Worm (Caenorhabditis elegans): ENCODE data around the gene str-264.

The str-264 gene

ce11 chrV:15465032-15465727 is 27.2 kb downstream of the str-264 start, which contains the start of gene pqn-71 (continued):
- peak; percentile 6 for TF ChIP-seq pha-4 (tag; optimal IDR thresholded peaks at IDR 0.05)
- TF ChIP-seq ztf-6 (GFP tag; IDR thresholded peaks at IDR 0.05) = peak; percentile 88
- TF ChIP-seq ztf-18 (tag; optimal IDR thresholded peaks at IDR 0.05) = peak; percentile 86
- TF ChIP-seq tbx-9 (tag; optimal IDR thresholded peaks at IDR 0.05; ENCODE audit: borderline replicate concordance) = peak; percentile 79
- peak; percentile 98 for TF ChIP-seq lin-26 (GFP tag; IDR thresholded peaks at IDR 0.05)
- peak; percentile 92 for TF ChIP-seq B0035.1 (tag; optimal IDR thresholded peaks at IDR 0.05)
- TF ChIP-seq ztf-28 (GFP tag; IDR thresholded peaks at IDR 0.05) = peak; percentile 80
- TF ChIP-seq F57A8.1 (GFP tag; optimal IDR thresholded peaks at IDR 0.05) = peak; percentile 47
- TF ChIP-seq attf-5 (GFP tag; optimal IDR thresholded peaks at IDR 0.05) = peak; percentile 86
- TF ChIP-seq dpl-1 (GFP tag; optimal IDR thresholded peaks at IDR 0.05) = peak; percentile 56
- peak; percentile 95 for TF ChIP-seq F23B12.7 (tag; optimal IDR thresholded peaks at IDR 0.05; ENCODE audit: insufficient read depth)
- peak; percentile 97 for TF ChIP-seq lin-40 (tag; optimal IDR thresholded peaks at IDR 0.05)
- TF ChIP-seq attf-6 (GFP tag; IDR thresholded peaks at IDR 0.05) = peak; percentile 90
- peak; percentile 41; the same call in 1 of the 2 replicates for TF ChIP-seq B0019.2 (GFP tag; conservative IDR thresholded peaks at IDR 0.05)
- TF ChIP-seq egl-44 (GFP tag; IDR thresholded peaks at IDR 0.05) = peak; percentile 95
- TF ChIP-seq sea-2 (GFP tag; IDR thresholded peaks at IDR 0.05) = peak; percentile 71; the same call in 1 of the 2 replicates

ce11 chrV:15464402-15464801 is 28.0 kb downstream of the str-264 start, which contains the start of gene rocf-1:
TSS of gene rocf-1 (minus strand) at chrV:15464502.
- no peak for TF ChIP-seq mxl-1 (tag; optimal IDR thresholded peaks at IDR 0.05)
- TF ChIP-seq bed-2 (GFP tag; IDR thresholded peaks at IDR 0.05) = no peak
- TF ChIP-seq ceh-27 (GFP tag; optimal IDR thresholded peaks at IDR 0.05) = no peak
- no peak for TF ChIP-seq ccch-3 (GFP tag; optimal IDR thresholded peaks at IDR 0.05)
- no peak for TF ChIP-seq zim-3 (tag; optimal IDR thresholded peaks at IDR 0.05)
- TF ChIP-seq Y67H2A.10 (GFP tag; conservative IDR thresholded peaks at IDR 0.05) = no peak
- no peak for TF ChIP-seq madf-10 (tag; optimal IDR thresholded peaks at IDR 0.05)
- no peak for TF ChIP-seq rcor-1 (GFP tag; IDR thresholded peaks at IDR 0.05)
- no peak for TF ChIP-seq sdz-38 (tag; optimal IDR thresholded peaks at IDR 0.05)
- no peak for TF ChIP-seq T26A5.8 (tag; optimal IDR thresholded peaks at IDR 0.05)
- TF ChIP-seq F49E8.2 (tag; optimal IDR thresholded peaks at IDR 0.05; ENCODE audit: insufficient read depth) = no peak
- TF ChIP-seq ztf-28 (GFP tag; IDR thresholded peaks at IDR 0.05) = no peak

DNA sequence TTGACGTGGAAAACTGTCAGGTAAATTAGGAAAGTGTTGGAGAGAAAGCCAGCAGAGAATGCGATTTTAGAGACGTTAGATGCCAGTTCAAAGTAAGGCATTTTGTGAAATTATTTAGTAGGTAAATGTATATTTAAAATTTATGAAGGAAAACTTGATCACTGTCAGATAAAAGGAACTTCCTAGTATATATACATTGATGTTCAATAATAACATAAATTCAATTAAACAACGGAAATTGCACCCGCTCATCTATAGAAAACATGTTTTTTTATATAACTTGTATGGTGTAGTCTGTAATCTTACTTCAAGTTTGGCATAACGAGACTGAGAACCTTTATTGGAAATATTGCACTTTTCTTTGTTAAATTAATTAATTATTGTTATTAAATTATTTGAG is 33.3 kb downstream of the str-264 start, which contains the start of gene str-71:
Gene str-71, minus strand, starts transcription at position 101 of the 400 bp plus-strand sequence.
- TF ChIP-seq T07F8.4 (tag; optimal IDR thresholded peaks at IDR 0.05) = no peak
- TF ChIP-seq xnd-1 (tag; optimal IDR thresholded peaks at IDR 0.05) = no peak
- no peak for TF ChIP-seq rpc-1 (optimal IDR thresholded peaks at IDR 0.05)
- no peak for TF ChIP-seq rpc-1 (tag; optimal IDR thresholded peaks at IDR 0.05)
- TF ChIP-seq ztf-28 (GFP tag; IDR thresholded peaks at IDR 0.05) = no peak
- no peak for TF ChIP-seq nhr-120 (GFP tag; IDR thresholded peaks at IDR 0.05)
- TF ChIP-seq K11D2.4 (GFP tag; IDR thresholded peaks at IDR 0.05) = no peak
- no peak for TF ChIP-seq unc-130 (GFP tag; optimal IDR thresholded peaks at IDR 0.05)
- TF ChIP-seq D2030.7 (GFP tag; IDR thresholded peaks at IDR 0.05) = no peak

- no peak for TF ChIP-seq nfya-1 (tag; optimal IDR thresholded peaks at IDR 0.05; ENCODE audit: borderline replicate concordance, insufficient read depth)
- no peak for TF ChIP-seq ceh-40 (GFP tag; IDR thresholded peaks at IDR 0.05)
- TF ChIP-seq lin-40 (tag; optimal IDR thresholded peaks at IDR 0.05) = no peak
- TF ChIP-seq gei-17 (GFP tag; optimal IDR thresholded peaks at IDR 0.05) = no peak
- TF ChIP-seq hlh-26 (GFP tag; conservative IDR thresholded peaks at IDR 0.05) = no peak
- no peak for TF ChIP-seq madf-10 (tag; optimal IDR thresholded peaks at IDR 0.05)
- no peak for TF ChIP-seq dpff-1 (tag; optimal IDR thresholded peaks at IDR 0.05)
- TF ChIP-seq B0336.3 (GFP tag; IDR thresholded peaks at IDR 0.05) = no peak
- TF ChIP-seq snpc-1.3 (tag; optimal IDR thresholded peaks at IDR 0.05; ENCODE audit: insufficient read depth) = no peak
- TF ChIP-seq F57A8.1 (GFP tag; optimal IDR thresholded peaks at IDR 0.05) = no peak
- peak; percentile 44; the same call in 1 of the 2 replicates for TF ChIP-seq ztf-28 (GFP tag; IDR thresholded peaks at IDR 0.05)
- no peak for TF ChIP-seq F10E7.11 (tag; optimal IDR thresholded peaks at IDR 0.05)
- TF ChIP-seq nhr-90 (tag; optimal IDR thresholded peaks at IDR 0.05) = peak; percentile 23
- TF ChIP-seq let-526 (GFP tag; IDR thresholded peaks at IDR 0.05) = no peak
Observed at ce11 chrV:15454322-15454721, 38.1 kb downstream of the str-264 start.

All from whole organism, young adult.